Fruit fly (Drosophila melanogaster) whole organism: ENCODE measurements around the gene Cad74A.

Experiments used
- EcR ChIP-seq, 2 experiments: fragments of >200 bp; optimal IDR thresholded peaks; 2 replicates each; lab custom pipeline; 2017; ENCODE audit warnings: missing biosample characterization in 2 of 2, missing genetic modification characterization in 2 of 2, missing genetic modification reagents in 2 of 2
- pan ChIP-seq: fragments of >200 bp; optimal IDR thresholded peaks from 2 replicates; lab custom pipeline; 2017
- psq ChIP-seq: fragments of >200 bp; optimal IDR thresholded peaks from 2 replicates; lab custom pipeline; 2017

DNA sequence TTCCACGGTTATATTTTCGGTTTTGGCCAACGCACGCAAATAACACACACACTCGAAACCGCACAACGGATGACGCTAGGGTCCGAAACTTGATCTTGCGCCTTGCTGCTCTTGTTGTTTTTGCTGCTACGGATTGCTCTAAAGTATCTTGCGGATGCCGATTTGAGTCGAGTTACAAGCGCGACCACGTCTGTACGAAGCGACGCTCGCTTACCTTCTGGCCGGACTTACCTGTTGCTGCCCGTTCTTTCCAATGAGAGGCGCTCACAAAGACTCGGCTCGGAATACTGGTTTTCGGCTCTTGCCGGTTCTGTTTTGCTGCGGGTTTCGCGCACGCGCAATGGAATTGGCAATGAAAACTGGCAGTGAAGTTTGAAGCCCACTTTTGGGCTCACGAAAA is at the start of gene Cad74A:
- TF ChIP-seq EcR (GFP tag; optimal IDR thresholded peaks at IDR 0.05; lab: Kevin White, UChicago) (no peak), psq (no peak), pan (no peak)
